Fruit fly (Drosophila melanogaster): ENCODE measurements around the gene Argk2.

The Argk2 gene

dm6 chr3L:8997686-8998239 is 49.5 kb upstream of the Argk2 start, which contains the start of the genes smg and CG5087 (continued):
- TF ChIP-seq CG11560 (tag; IDR thresholded peaks at IDR 0.05) (peak; percentile 100), CG11247 (GFP tag; IDR thresholded peaks at IDR 0.05) (peak; percentile 36; the same call in 1 of the 2 replicates), Mrtf (GFP tag; IDR thresholded peaks at IDR 0.05) (no peak), CG7271 (tag; optimal IDR thresholded peaks at IDR 0.05) (no peak), gcm2 (GFP tag; optimal IDR thresholded peaks at IDR 0.05) (no peak), sisA (GFP tag; IDR thresholded peaks at IDR 0.05) (0 out of 2 replicates have a peak, but pooled peaks have one; percentile 23), Mad (GFP tag; optimal IDR thresholded peaks at IDR 0.05) (peak; percentile 27), ato (GFP tag; IDR thresholded peaks at IDR 0.05; ENCODE audit: partially characterized antibody) (peak; percentile 59), CG16813 (GFP tag; IDR thresholded peaks at IDR 0.05; ENCODE audit: partially characterized antibody) (peak; percentile 63), zf30C (GFP tag; optimal IDR thresholded peaks at IDR 0.05) (no peak), mam (GFP tag; optimal IDR thresholded peaks at IDR 0.05) (peak; percentile 72), unc-4 (GFP tag; IDR thresholded peaks at IDR 0.05; ENCODE audit: partially characterized antibody) (peak; percentile 67), MESR4 (GFP tag; optimal IDR thresholded peaks at IDR 0.05) (peak; percentile 91), Hmr (GFP tag; optimal IDR thresholded peaks at IDR 0.05) (peak; percentile 89), BtbVII (GFP tag; optimal IDR thresholded peaks at IDR 0.05) (peak; percentile 14), CG13424 (tag; optimal IDR thresholded peaks at IDR 0.05) (peak; percentile 38), odd (GFP tag; optimal IDR thresholded peaks at IDR 0.05) (no peak), tna (GFP tag; IDR thresholded peaks at IDR 0.05; ENCODE audit: partially characterized antibody) (peak; percentile 53; the same call in 1 of the 2 replicates), CG1024 (GFP tag; IDR thresholded peaks at IDR 0.05) (no peak), toy (GFP tag; IDR thresholded peaks at IDR 0.05) (no peak), CG15479 (GFP tag; optimal IDR thresholded peaks at IDR 0.05) (no peak), ERR (GFP tag; optimal IDR thresholded peaks at IDR 0.05) (peak; percentile 51), CG8388 (GFP tag; optimal IDR thresholded peaks at IDR 0.05) (no peak), BEAF-32 (GFP tag; optimal IDR thresholded peaks at IDR 0.05) (peak; percentile 76), stwl (tag; optimal IDR thresholded peaks at IDR 0.05) (peak; percentile 85), CG13296 (GFP tag; optimal IDR thresholded peaks at IDR 0.05) (peak; percentile 48), kay (GFP tag; optimal IDR thresholded peaks at IDR 0.05) (no peak), Med (GFP tag) (peak; percentile 92), phol (tag; optimal IDR thresholded peaks at IDR 0.05) (peak; percentile 72), gro (GFP tag; optimal IDR thresholded peaks at IDR 0.05) (peak; percentile 66), Hr78 (GFP tag; optimal IDR thresholded peaks at IDR 0.05) (peak in 1 of 2 experiments; percentile 46), Pdp1 (GFP tag; optimal IDR thresholded peaks at IDR 0.05) (peak in 1 of 2 experiments; percentile 67), knrl (GFP tag; IDR thresholded peaks at IDR 0.05; ENCODE audit: partially characterized antibody) (peak; percentile 67), cg (GFP tag; optimal IDR thresholded peaks at IDR 0.05) (peak; percentile 74), Neu2 (GFP tag; optimal IDR thresholded peaks at IDR 0.05; ENCODE audit: borderline replicate concordance) (no peak), Elba2 (GFP tag; optimal IDR thresholded peaks at IDR 0.05) (peak; percentile 100), CG3847 (GFP tag; IDR thresholded peaks at IDR 0.05) (peak; percentile 70), lilli (GFP tag; optimal IDR thresholded peaks at IDR 0.05) (peak; percentile 54), CG30403 (GFP tag; optimal IDR thresholded peaks at IDR 0.05) (peak; percentile 50), CG4617 (GFP tag; optimal IDR thresholded peaks at IDR 0.05; ENCODE audit: borderline replicate concordance) (peak; percentile 98), CG10267 (tag; optimal IDR thresholded peaks at IDR 0.05) (peak; percentile 78), Dll (GFP tag; IDR thresholded peaks at IDR 0.05; ENCODE audit: partially characterized antibody) (peak; percentile 73), Adf1 (GFP tag; IDR thresholded peaks at IDR 0.05) (0 out of 2 replicates have a peak, but pooled peaks have one; percentile 6), CG12769 (tag; optimal IDR thresholded peaks at IDR 0.05) (peak; percentile 76), tin (GFP tag; optimal IDR thresholded peaks at IDR 0.05) (peak; percentile 42), tx (GFP tag; optimal IDR thresholded peaks at IDR 0.05) (peak; percentile 33), CoRest (tag; optimal IDR thresholded peaks at IDR 0.05) (peak; percentile 62), CG12104 (GFP tag; optimal IDR thresholded peaks at IDR 0.05) (peak; percentile 35)
